Worm (Caenorhabditis elegans) whole organism, L4 larva: ENCODE data around the gene irld-44.
A peak's percentile ranks its signal among the peaks of the same experiment; 100 is the strongest.

ENCODE experiments used
- F26F4.8 ChIP-seq: fragments of 200-800 bp; sonication (Bioruptor generic); conservative IDR thresholded peaks from 2 replicates; pipeline ENCODE4 v1.3.6; 2022; ENCODE audit warnings: missing genetic modification characterization, missing compliant biosample characterization
- F49E8.2 ChIP-seq: sonication (generic microtip); optimal IDR thresholded peaks from 2 replicates; lab custom pipeline; 2016; ENCODE audit warnings: missing compliant biosample characterization, mild to moderate bottlenecking, missing genetic modification characterization, borderline replicate concordance
- T20F7.1 ChIP-seq: fragments of 200-800 bp; sonication (Bioruptor generic); optimal IDR thresholded peaks from 2 replicates; lab custom pipeline; 2018; ENCODE audit warnings: mild to moderate bottlenecking, missing genetic modification characterization, missing compliant biosample characterization
- T26A8.4 ChIP-seq: fragments of 200-800 bp; sonication (Bioruptor generic); IDR thresholded peaks from 2 replicates; pipeline ENCODE4 v1.3.6; 2022; ENCODE audit warnings: missing genetic modification characterization, missing compliant biosample characterization
- Y5F2A.4 ChIP-seq: fragments of 200-800 bp; sonication (Bioruptor generic); optimal IDR thresholded peaks from 2 replicates; lab custom pipeline; 2018; ENCODE audit warnings: mild to moderate bottlenecking, missing genetic modification characterization, missing compliant biosample characterization
- aha-1 ChIP-seq: fragments of 150-350 bp; peaks from one replicate; lab custom pipeline; 2014; ENCODE audit warnings: missing biosample characterization, missing genetic modification characterization
- ceh-20 ChIP-seq: fragments of 200-800 bp; sonication (Bioruptor generic); IDR thresholded peaks from 2 replicates; pipeline ENCODE4 v1.3.6; 2022; ENCODE audit warnings: missing genetic modification reagents, missing genetic modification characterization, missing compliant biosample characterization
- ceh-82 ChIP-seq: sonication (generic microtip); optimal IDR thresholded peaks from 2 replicates; lab custom pipeline; 2017; ENCODE audit warnings: missing biosample characterization, missing genetic modification characterization
- daf-16 ChIP-seq, 3 experiments: sonication (generic microtip); optimal IDR thresholded peaks; 2 replicates each; lab custom pipeline; 2016 to 2017; ENCODE audit warnings: missing genetic modification characterization in 3 of 3, missing genetic modification reagents in 3 of 3, mild to moderate bottlenecking in 2 of 3, missing compliant biosample characterization in 2 of 3, missing biosample characterization in 1 of 3, moderate library complexity in 1 of 3
- daf-19 ChIP-seq: fragments of 200-800 bp; sonication (Bioruptor generic); conservative IDR thresholded peaks from 2 replicates; pipeline ENCODE4 v1.3.6; 2022; ENCODE audit warnings: missing genetic modification characterization, missing compliant biosample characterization
- dmd-6 ChIP-seq: fragments of 200-800 bp; sonication (Bioruptor generic); IDR thresholded peaks from 2 replicates; pipeline ENCODE4 v1.3.6; 2022; ENCODE audit warnings: missing genetic modification reagents, missing genetic modification characterization, missing compliant biosample characterization
- dpl-1 ChIP-seq: fragments of 150-350 bp; optimal IDR thresholded peaks from 2 replicates; lab custom pipeline; 2014; ENCODE audit warnings: missing biosample characterization, missing genetic modification reagents, missing genetic modification characterization
- duxl-1 ChIP-seq: sonication (generic microtip); optimal IDR thresholded peaks from 2 replicates; lab custom pipeline; 2016; ENCODE audit warnings: mild to moderate bottlenecking, missing genetic modification characterization, moderate library complexity, missing compliant biosample characterization; ENCODE audit not compliant: poor library complexity
- dve-1 ChIP-seq: sonication (generic microtip); optimal IDR thresholded peaks from 2 replicates; lab custom pipeline; 2017; ENCODE audit warnings: antibody characterized with exemption, mild to moderate bottlenecking, missing genetic modification characterization, missing compliant biosample characterization; ENCODE audit not compliant: insufficient read depth
- fos-1 ChIP-seq: fragments of 150-350 bp; optimal IDR thresholded peaks from 2 replicates; lab custom pipeline; 2014; ENCODE audit warnings: missing biosample characterization, missing genetic modification characterization
- gei-8 ChIP-seq: fragments of 200-800 bp; sonication (Bioruptor generic); optimal IDR thresholded peaks from 2 replicates; lab custom pipeline; 2018; ENCODE audit warnings: mild to moderate bottlenecking, missing genetic modification characterization, missing compliant biosample characterization
- hlh-11 ChIP-seq: fragments of 200-800 bp; sonication (Bioruptor generic); optimal IDR thresholded peaks from 2 replicates; lab custom pipeline; 2018; ENCODE audit warnings: mild to moderate bottlenecking, missing genetic modification characterization, missing compliant biosample characterization
- hlh-30 ChIP-seq: sonication (generic microtip); optimal IDR thresholded peaks from 2 replicates; lab custom pipeline; 2017; ENCODE audit warnings: antibody characterized with exemption, mild to moderate bottlenecking, missing genetic modification characterization, missing compliant biosample characterization; ENCODE audit not compliant: insufficient read depth
- lin-1 ChIP-seq: fragments of 200-800 bp; sonication (Bioruptor generic); IDR thresholded peaks from 2 replicates; pipeline ENCODE4 v1.3.6; 2022; ENCODE audit warnings: missing genetic modification reagents, missing genetic modification characterization, missing compliant biosample characterization
- lin-13 ChIP-seq: fragments of 150-350 bp; optimal IDR thresholded peaks from 2 replicates; lab custom pipeline; 2014; ENCODE audit warnings: missing biosample characterization, missing genetic modification reagents, missing genetic modification characterization
- lin-39 ChIP-seq: fragments of 150-350 bp; optimal IDR thresholded peaks from 2 replicates; lab custom pipeline; 2014; ENCODE audit warnings: missing biosample characterization, missing genetic modification reagents, missing genetic modification characterization
- lir-3 ChIP-seq: sonication (generic microtip); optimal IDR thresholded peaks from 2 replicates; lab custom pipeline; 2016; ENCODE audit warnings: mild to moderate bottlenecking, missing genetic modification characterization, missing compliant biosample characterization
- lsy-2 ChIP-seq, 2 experiments: fragments of 150-350 bp in 1 of 2; sonication (generic microtip) in 1 of 2; optimal IDR thresholded peaks; 2 replicates each; lab custom pipeline; 2014 to 2017; ENCODE audit warnings: missing biosample characterization in 2 of 2, missing genetic modification characterization in 2 of 2
- mdl-1 ChIP-seq, 2 experiments: fragments of 150-350 bp in 1 of 2; sonication (generic microtip) in 1 of 2; optimal IDR thresholded peaks; 2 replicates each; lab custom pipeline; 2014 to 2017; ENCODE audit warnings: missing biosample characterization in 2 of 2, missing genetic modification characterization in 2 of 2
- mep-1 ChIP-seq: fragments of 150-350 bp; sonication (generic microtip); optimal IDR thresholded peaks from 3 replicates; lab custom pipeline; 2014; ENCODE audit warnings: missing biosample characterization, missing genetic modification characterization
- mxl-2 ChIP-seq: fragments of 200-800 bp; sonication (Bioruptor generic); conservative IDR thresholded peaks from 2 replicates; pipeline ENCODE4 v1.3.6; 2022; ENCODE audit warnings: missing genetic modification reagents, missing genetic modification characterization, missing compliant biosample characterization
- mxl-3 ChIP-seq: fragments of 200-800 bp; sonication (Bioruptor generic); optimal IDR thresholded peaks from 2 replicates; lab custom pipeline; 2018; ENCODE audit warnings: mild to moderate bottlenecking, missing genetic modification characterization, missing compliant biosample characterization
- nhr-102 ChIP-seq: sonication (generic microtip); optimal IDR thresholded peaks from 2 replicates; lab custom pipeline; 2016; ENCODE audit warnings: mild to moderate bottlenecking, missing genetic modification characterization, moderate library complexity, missing compliant biosample characterization
- nhr-237 ChIP-seq: sonication (generic microtip); optimal IDR thresholded peaks from 2 replicates; lab custom pipeline; 2017; ENCODE audit warnings: missing biosample characterization, missing genetic modification characterization
- nhr-28 ChIP-seq: fragments of 150-350 bp; optimal IDR thresholded peaks from 2 replicates; lab custom pipeline; 2014; ENCODE audit warnings: missing biosample characterization, missing genetic modification characterization
- nhr-42 ChIP-seq: fragments of 200-800 bp; sonication (Bioruptor generic); IDR thresholded peaks from 2 replicates; pipeline ENCODE4 v1.3.6; 2022; ENCODE audit warnings: missing genetic modification characterization, missing compliant biosample characterization
- nhr-48 ChIP-seq: sonication (generic microtip); optimal IDR thresholded peaks from 2 replicates; lab custom pipeline; 2016; ENCODE audit warnings: mild to moderate bottlenecking, missing genetic modification characterization, missing compliant biosample characterization
- nhr-77 ChIP-seq: fragments of 150-350 bp; optimal IDR thresholded peaks from 2 replicates; lab custom pipeline; 2014; ENCODE audit warnings: missing biosample characterization, missing genetic modification characterization
- php-3 ChIP-seq: fragments of 200-800 bp; sonication (Bioruptor generic); IDR thresholded peaks from 2 replicates; pipeline ENCODE4 v1.3.6; 2022; ENCODE audit warnings: missing genetic modification reagents, missing genetic modification characterization, missing compliant biosample characterization
- pqm-1 ChIP-seq: sonication (generic microtip); optimal IDR thresholded peaks from 2 replicates; lab custom pipeline; 2017; ENCODE audit warnings: missing biosample characterization, missing genetic modification characterization
- sdz-12 ChIP-seq: fragments of 200-800 bp; sonication (Bioruptor generic); optimal IDR thresholded peaks from 2 replicates; lab custom pipeline; 2018; ENCODE audit warnings: mild to moderate bottlenecking, missing genetic modification characterization, missing compliant biosample characterization
- set-16 ChIP-seq: fragments of 200-800 bp; sonication (Bioruptor generic); IDR thresholded peaks from 2 replicates; pipeline ENCODE4 v1.3.6; 2022; ENCODE audit warnings: missing genetic modification reagents, missing genetic modification characterization, missing compliant biosample characterization
- skn-1 ChIP-seq: fragments of 150-350 bp; optimal IDR thresholded peaks from 2 replicates; lab custom pipeline; 2014; ENCODE audit warnings: missing biosample characterization, missing genetic modification characterization
- tag-97 ChIP-seq: fragments of 200-800 bp; sonication (Bioruptor generic); IDR thresholded peaks from 2 replicates; pipeline ENCODE4 v1.3.6; 2022; ENCODE audit warnings: missing genetic modification characterization, missing compliant biosample characterization
- tra-1 ChIP-seq: fragments of 200-800 bp; sonication (Bioruptor generic); IDR thresholded peaks from 2 replicates; pipeline ENCODE4 v1.3.6; 2022; ENCODE audit warnings: missing genetic modification reagents, missing genetic modification characterization, missing compliant biosample characterization
- unc-39 ChIP-seq: sonication (generic microtip); optimal IDR thresholded peaks from 2 replicates; lab custom pipeline; 2017; ENCODE audit warnings: missing biosample characterization, missing genetic modification characterization
- unc-62 ChIP-seq, 3 experiments: fragments of 150-350 bp in 1 of 3; sonication (generic microtip); optimal IDR thresholded peaks in 2 of 3; peaks in 1 of 3; 1 replicate in 1 of 3; 2 replicates in 2 of 3; lab custom pipeline; 2014 to 2017; ENCODE audit warnings: missing biosample characterization in 3 of 3, missing genetic modification characterization in 3 of 3, missing genetic modification reagents in 3 of 3, missing genotype in 1 of 3
- vab-7 ChIP-seq: fragments of 200-800 bp; sonication (Bioruptor generic); IDR thresholded peaks from 2 replicates; pipeline ENCODE4 v1.3.6; 2022; ENCODE audit warnings: missing genetic modification reagents, missing genetic modification characterization, missing compliant biosample characterization
- zag-1 ChIP-seq: fragments of 150-350 bp; optimal IDR thresholded peaks from 2 replicates; lab custom pipeline; 2014; ENCODE audit warnings: missing biosample characterization, missing genetic modification characterization
- zfp-3 ChIP-seq: fragments of 200-800 bp; sonication (Bioruptor generic); conservative IDR thresholded peaks from 2 replicates; pipeline ENCODE4 v1.3.6; 2022; ENCODE audit warnings: missing genetic modification reagents, missing genetic modification characterization, missing compliant biosample characterization
- ztf-11 ChIP-seq: fragments of 150-350 bp; optimal IDR thresholded peaks from 2 replicates; lab custom pipeline; 2014; ENCODE audit warnings: missing biosample characterization, missing genetic modification characterization

The irld-44 gene

DNA sequence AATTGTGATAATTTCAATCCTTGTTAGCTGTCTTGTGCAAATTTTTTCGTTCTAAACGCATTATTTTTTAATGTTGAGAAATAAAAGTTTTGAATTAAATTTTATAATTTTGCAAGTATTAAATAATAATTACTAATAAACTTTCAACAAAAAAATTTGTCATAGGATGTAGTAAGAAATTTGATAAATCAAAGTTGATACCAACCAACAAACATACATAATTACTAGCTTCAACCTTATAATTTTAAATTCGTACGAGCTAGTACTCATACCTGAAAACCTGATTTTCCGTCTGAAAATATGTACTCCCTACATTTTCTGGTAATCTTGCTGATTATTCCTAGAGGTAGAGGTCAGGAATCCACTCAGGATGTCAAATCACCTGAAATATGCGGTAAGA, at the start of gene irld-44:
Gene irld-44, plus strand, starts transcription at position 301 of the 400 bp plus-strand sequence.
- TF ChIP-seq zfp-3 (GFP tag; lab: Robert Waterston, UW) (no peak), skn-1 (tag; lab: Kevin White, UChicago) (no peak), tag-97 (GFP tag; lab: Robert Waterston, UW) (no peak), dpl-1 (GFP tag; lab: Kevin White, UChicago) (no peak), gei-8 (GFP tag; lab: Kevin White, UChicago) (no peak), fos-1 (tag; lab: Kevin White, UChicago) (no peak), lin-39 (no peak), duxl-1 (no peak), T26A8.4 (GFP tag; lab: Robert Waterston, UW) (no peak), ztf-11 (tag; lab: Kevin White, UChicago) (no peak), nhr-237 (tag; lab: Kevin White, UChicago) (no peak)

ce11 chrV:1607790-1608189, 43.4 kb upstream of the irld-44 start, which contains the start of gene nhr-178:
nhr-178 (minus strand) TSS chrV:1607953.
- peak; percentile 65 for TF ChIP-seq lin-1 (GFP tag; lab: Robert Waterston, UW)
- no peak for TF ChIP-seq T20F7.1 (GFP tag; lab: Kevin White, UChicago)
- peak; percentile 90 for TF ChIP-seq nhr-42 (GFP tag; lab: Robert Waterston, UW)
- TF ChIP-seq dve-1 (tag; lab: Kevin White, UChicago), result peak; percentile 85
- peak; percentile 79 for TF ChIP-seq pqm-1 (tag; lab: Kevin White, UChicago)
- no peak for TF ChIP-seq sdz-12
- TF ChIP-seq php-3, result peak; percentile 80
- TF ChIP-seq F49E8.2 (tag; lab: Kevin White, UChicago), result no peak
- TF ChIP-seq hlh-11, result peak; percentile 88
- TF ChIP-seq hlh-30, result peak; percentile 23
- TF ChIP-seq daf-16 (GFP tag; optimal IDR thresholded peaks at IDR 0.05; lab: Kevin White, UChicago), result no peak
- peak; percentile 95 for TF ChIP-seq daf-16 (tag; optimal IDR thresholded peaks at IDR 0.05; lab: Kevin White, UChicago)
- TF ChIP-seq mxl-3, result peak; percentile 49
- TF ChIP-seq mep-1 (tag; lab: Kevin White, UChicago), result peak; percentile 33
- peak; percentile 99 for TF ChIP-seq nhr-77 (tag; lab: Kevin White, UChicago)
- TF ChIP-seq vab-7, result no peak
- peak in 1 of 2 experiments; percentile 45 for TF ChIP-seq mdl-1 (tag; optimal IDR thresholded peaks at IDR 0.05; lab: Kevin White, UChicago)
- peak in 1 of 2 experiments; percentile 28 for TF ChIP-seq lsy-2 (tag; optimal IDR thresholded peaks at IDR 0.05; lab: Kevin White, UChicago)
- no peak for TF ChIP-seq mxl-2 (GFP tag; lab: Robert Waterston, UW)
- peak; percentile 100 for TF ChIP-seq nhr-28
- no peak for TF ChIP-seq ceh-82 (tag; lab: Kevin White, UChicago)
- no peak for TF ChIP-seq dpl-1 (GFP tag; lab: Kevin White, UChicago)
- TF ChIP-seq dmd-6 (GFP tag; lab: Robert Waterston, UW), result peak; percentile 93
- peak; percentile 60; the same call in 1 of the 2 replicates for TF ChIP-seq tra-1 (GFP tag; lab: Robert Waterston, UW)
- TF ChIP-seq tag-97 (GFP tag; lab: Robert Waterston, UW), result no peak
- TF ChIP-seq nhr-102 (tag; lab: Kevin White, UChicago), result peak; percentile 96
- TF ChIP-seq nhr-48, result peak; percentile 59
- no peak for TF ChIP-seq unc-39 (tag; lab: Kevin White, UChicago)

ce11 chrV:1610097-1610496, 41.0 kb upstream of the irld-44 start, which contains the start of gene nhr-177:
nhr-177 (plus strand) TSS chrV:1610263.
- no peak for TF ChIP-seq lin-13 (GFP tag; lab: Kevin White, UChicago)
- TF ChIP-seq aha-1, result peak; percentile 5
- peak; percentile 65 for TF ChIP-seq dve-1 (tag; lab: Kevin White, UChicago)
- TF ChIP-seq F26F4.8, result no peak
- TF ChIP-seq daf-16 (GFP tag; optimal IDR thresholded peaks at IDR 0.05; lab: Kevin White, UChicago), result no peak
- peak; percentile 81 for TF ChIP-seq daf-16 (tag; optimal IDR thresholded peaks at IDR 0.05; lab: Kevin White, UChicago)
- TF ChIP-seq daf-19 (GFP tag; lab: Robert Waterston, UW), result no peak
- TF ChIP-seq lir-3, result no peak
- TF ChIP-seq ztf-11 (tag; lab: Kevin White, UChicago), result no peak
- TF ChIP-seq nhr-28, result peak; percentile 89
- peak; percentile 15 for TF ChIP-seq mxl-3
- TF ChIP-seq set-16 (GFP tag; lab: Robert Waterston, UW), result no peak
- TF ChIP-seq Y5F2A.4 (GFP tag; lab: Kevin White, UChicago), result no peak
- peak; percentile 36 for TF ChIP-seq nhr-102 (tag; lab: Kevin White, UChicago)
- peak; percentile 56; the same call in 1 of the 2 replicates for TF ChIP-seq php-3
- TF ChIP-seq nhr-48, result no peak
- TF ChIP-seq zag-1, result no peak
- TF ChIP-seq unc-62 (GFP tag; optimal IDR thresholded peaks at IDR 0.05 in 1 of 2; lab: Kevin White, UChicago), result peak in 1 of 2 experiments; percentile 35
- TF ChIP-seq unc-62 (tag; optimal IDR thresholded peaks at IDR 0.05; lab: Kevin White, UChicago), result no peak
- peak; percentile 63 for TF ChIP-seq dmd-6 (GFP tag; lab: Robert Waterston, UW)
- no peak for TF ChIP-seq T26A8.4 (GFP tag; lab: Robert Waterston, UW)
- peak; percentile 16 for TF ChIP-seq nhr-77 (tag; lab: Kevin White, UChicago)
- TF ChIP-seq ceh-20 (GFP tag; lab: Robert Waterston, UW), result no peak
